Worm (Caenorhabditis elegans) whole organism, L4 larva: ENCODE results near the gene T25E4.2.
A peak's percentile ranks its signal among the peaks of the same experiment; 100 is the strongest.

Experiments
- Y105C5A.15 ChIP-seq: fragments of 200-800 bp; sonication (Bioruptor generic); IDR thresholded peaks from 2 replicates; pipeline ENCODE4 v1.3.6; 2022; ENCODE audit warnings: missing genetic modification characterization, missing compliant biosample characterization
- Y5F2A.4 ChIP-seq: fragments of 200-800 bp; sonication (Bioruptor generic); optimal IDR thresholded peaks from 2 replicates; lab custom pipeline; 2018; ENCODE audit warnings: mild to moderate bottlenecking, missing genetic modification characterization, missing compliant biosample characterization
- aha-1 ChIP-seq: fragments of 150-350 bp; peaks from one replicate; lab custom pipeline; 2014; ENCODE audit warnings: missing biosample characterization, missing genetic modification characterization
- ama-1 ChIP-seq: fragments of 150-350 bp; optimal IDR thresholded peaks from 2 replicates; lab custom pipeline; 2014; ENCODE audit warnings: inconsistent platforms, mixed read lengths
- ceh-44 ChIP-seq: fragments of 200-800 bp; sonication (Bioruptor generic); IDR thresholded peaks from 2 replicates; pipeline ENCODE4 v1.3.6; 2022; ENCODE audit warnings: missing genetic modification reagents, missing genetic modification characterization, missing compliant biosample characterization
- ceh-82 ChIP-seq: sonication (generic microtip); optimal IDR thresholded peaks from 2 replicates; lab custom pipeline; 2017; ENCODE audit warnings: missing biosample characterization, missing genetic modification characterization
- daf-12 ChIP-seq: fragments of 150-350 bp; optimal IDR thresholded peaks from 2 replicates; lab custom pipeline; 2014; ENCODE audit warnings: missing biosample characterization, missing genetic modification reagents, missing genetic modification characterization
- daf-16 ChIP-seq, 3 experiments: sonication (generic microtip); optimal IDR thresholded peaks; 2 replicates each; lab custom pipeline; 2016 to 2017; ENCODE audit warnings: missing genetic modification characterization in 3 of 3, missing genetic modification reagents in 3 of 3, mild to moderate bottlenecking in 2 of 3, missing compliant biosample characterization in 2 of 3, missing biosample characterization in 1 of 3, moderate library complexity in 1 of 3
- dmd-6 ChIP-seq: fragments of 200-800 bp; sonication (Bioruptor generic); IDR thresholded peaks from 2 replicates; pipeline ENCODE4 v1.3.6; 2022; ENCODE audit warnings: missing genetic modification reagents, missing genetic modification characterization, missing compliant biosample characterization
- dmd-9 ChIP-seq: fragments of 200-800 bp; sonication (Bioruptor generic); IDR thresholded peaks from 2 replicates; pipeline ENCODE4 v1.3.6; 2022; ENCODE audit warnings: missing genetic modification reagents, missing genetic modification characterization, missing compliant biosample characterization
- dpl-1 ChIP-seq: fragments of 150-350 bp; optimal IDR thresholded peaks from 2 replicates; lab custom pipeline; 2014; ENCODE audit warnings: missing biosample characterization, missing genetic modification reagents, missing genetic modification characterization
- duxl-1 ChIP-seq: sonication (generic microtip); optimal IDR thresholded peaks from 2 replicates; lab custom pipeline; 2016; ENCODE audit warnings: mild to moderate bottlenecking, missing genetic modification characterization, moderate library complexity, missing compliant biosample characterization; ENCODE audit not compliant: poor library complexity
- dve-1 ChIP-seq: sonication (generic microtip); optimal IDR thresholded peaks from 2 replicates; lab custom pipeline; 2017; ENCODE audit warnings: antibody characterized with exemption, mild to moderate bottlenecking, missing genetic modification characterization, missing compliant biosample characterization; ENCODE audit not compliant: insufficient read depth
- hif-1 ChIP-seq, 2 experiments: sonication (generic microtip); optimal IDR thresholded peaks; 2 replicates each; lab custom pipeline; 2016 to 2017; ENCODE audit warnings: missing compliant biosample characterization in 2 of 2, missing genetic modification characterization in 2 of 2, missing genetic modification reagents in 2 of 2, missing genotype in 2 of 2, mild to moderate bottlenecking in 1 of 2
- hlh-11 ChIP-seq: fragments of 200-800 bp; sonication (Bioruptor generic); optimal IDR thresholded peaks from 2 replicates; lab custom pipeline; 2018; ENCODE audit warnings: mild to moderate bottlenecking, missing genetic modification characterization, missing compliant biosample characterization
- hmg-1.1 ChIP-seq: fragments of 200-800 bp; sonication (Bioruptor generic); IDR thresholded peaks from 2 replicates; pipeline ENCODE4 v1.3.6; 2022; ENCODE audit warnings: missing genetic modification reagents, missing genetic modification characterization, missing compliant biosample characterization
- jun-1 ChIP-seq: fragments of 150-350 bp; optimal IDR thresholded peaks from 2 replicates; lab custom pipeline; 2014; ENCODE audit warnings: missing biosample characterization, missing genetic modification reagents, missing genetic modification characterization
- lin-38 ChIP-seq: fragments of 200-800 bp; sonication (Bioruptor generic); IDR thresholded peaks from 2 replicates; pipeline ENCODE4 v1.3.6; 2022; ENCODE audit warnings: missing genetic modification reagents, missing genetic modification characterization, missing compliant biosample characterization
- madf-9 ChIP-seq: fragments of 200-800 bp; sonication (Bioruptor generic); conservative IDR thresholded peaks from 2 replicates; pipeline ENCODE4 v1.3.6; 2022; ENCODE audit warnings: missing genetic modification reagents, missing genetic modification characterization, missing compliant biosample characterization
- mdl-1 ChIP-seq, 2 experiments: fragments of 150-350 bp in 1 of 2; sonication (generic microtip) in 1 of 2; optimal IDR thresholded peaks; 2 replicates each; lab custom pipeline; 2014 to 2017; ENCODE audit warnings: missing biosample characterization in 2 of 2, missing genetic modification characterization in 2 of 2
- mdt-29 ChIP-seq: fragments of 200-800 bp; sonication (Bioruptor generic); IDR thresholded peaks from 2 replicates; pipeline ENCODE4 v1.3.6; 2022; ENCODE audit warnings: missing genetic modification reagents, missing genetic modification characterization, missing compliant biosample characterization
- mep-1 ChIP-seq: fragments of 150-350 bp; sonication (generic microtip); optimal IDR thresholded peaks from 3 replicates; lab custom pipeline; 2014; ENCODE audit warnings: missing biosample characterization, missing genetic modification characterization
- mes-2 ChIP-seq: sonication (generic microtip); optimal IDR thresholded peaks from 2 replicates; lab custom pipeline; 2016; ENCODE audit warnings: missing genotype, mild to moderate bottlenecking, missing genetic modification characterization, missing compliant biosample characterization; ENCODE audit not compliant: poor library complexity, severe bottlenecking
- nhr-10 ChIP-seq: fragments of 150-350 bp; optimal IDR thresholded peaks from 2 replicates; lab custom pipeline; 2014; ENCODE audit warnings: missing biosample characterization, missing genetic modification characterization
- nhr-102 ChIP-seq: sonication (generic microtip); optimal IDR thresholded peaks from 2 replicates; lab custom pipeline; 2016; ENCODE audit warnings: mild to moderate bottlenecking, missing genetic modification characterization, moderate library complexity, missing compliant biosample characterization
- nhr-11 ChIP-seq: fragments of 150-350 bp; optimal IDR thresholded peaks from 2 replicates; lab custom pipeline; 2014; ENCODE audit warnings: missing biosample characterization, missing genetic modification characterization
- nhr-111 ChIP-seq: fragments of 200-800 bp; sonication (Bioruptor generic); optimal IDR thresholded peaks from 2 replicates; lab custom pipeline; 2018; ENCODE audit warnings: mild to moderate bottlenecking, missing genetic modification characterization, missing compliant biosample characterization
- nhr-25 ChIP-seq: sonication (generic microtip); optimal IDR thresholded peaks from 2 replicates; lab custom pipeline; 2017; ENCODE audit warnings: missing genetic modification characterization, mild to moderate bottlenecking, missing compliant biosample characterization, antibody characterized with exemption, moderate library complexity, borderline replicate concordance; ENCODE audit not compliant: insufficient read depth
- nhr-28 ChIP-seq: fragments of 150-350 bp; optimal IDR thresholded peaks from 2 replicates; lab custom pipeline; 2014; ENCODE audit warnings: missing biosample characterization, missing genetic modification characterization
- nhr-41 ChIP-seq: fragments of 200-800 bp; sonication (Bioruptor generic); IDR thresholded peaks from 2 replicates; pipeline ENCODE4 v1.3.6; 2022; ENCODE audit warnings: missing genetic modification reagents, missing genetic modification characterization, missing compliant biosample characterization
- nhr-77 ChIP-seq: fragments of 150-350 bp; optimal IDR thresholded peaks from 2 replicates; lab custom pipeline; 2014; ENCODE audit warnings: missing biosample characterization, missing genetic modification characterization
- set-16 ChIP-seq: fragments of 200-800 bp; sonication (Bioruptor generic); IDR thresholded peaks from 2 replicates; pipeline ENCODE4 v1.3.6; 2022; ENCODE audit warnings: missing genetic modification reagents, missing genetic modification characterization, missing compliant biosample characterization
- snpc-1.2 ChIP-seq: fragments of 200-800 bp; sonication (Bioruptor generic); IDR thresholded peaks from 2 replicates; pipeline ENCODE4 v1.3.6; 2022; ENCODE audit warnings: missing genetic modification reagents, missing genetic modification characterization, missing compliant biosample characterization
- snpc-4 ChIP-seq: fragments of 150-350 bp; optimal IDR thresholded peaks from 2 replicates; lab custom pipeline; 2014; ENCODE audit warnings: missing biosample characterization, missing genetic modification characterization
- tra-1 ChIP-seq: fragments of 200-800 bp; sonication (Bioruptor generic); IDR thresholded peaks from 2 replicates; pipeline ENCODE4 v1.3.6; 2022; ENCODE audit warnings: missing genetic modification reagents, missing genetic modification characterization, missing compliant biosample characterization
- unc-62 ChIP-seq, 3 experiments: fragments of 150-350 bp in 1 of 3; sonication (generic microtip); optimal IDR thresholded peaks in 2 of 3; peaks in 1 of 3; 1 replicate in 1 of 3; 2 replicates in 2 of 3; lab custom pipeline; 2014 to 2017; ENCODE audit warnings: missing biosample characterization in 3 of 3, missing genetic modification characterization in 3 of 3, missing genetic modification reagents in 3 of 3, missing genotype in 1 of 3
- vab-7 ChIP-seq: fragments of 200-800 bp; sonication (Bioruptor generic); IDR thresholded peaks from 2 replicates; pipeline ENCODE4 v1.3.6; 2022; ENCODE audit warnings: missing genetic modification reagents, missing genetic modification characterization, missing compliant biosample characterization
- zfp-2 ChIP-seq: sonication (generic microtip); optimal IDR thresholded peaks from 2 replicates; lab custom pipeline; 2016; ENCODE audit warnings: mild to moderate bottlenecking, missing genetic modification characterization, missing compliant biosample characterization
- zip-2 ChIP-seq: fragments of 150-350 bp; optimal IDR thresholded peaks from 2 replicates; lab custom pipeline; 2014; ENCODE audit warnings: missing biosample characterization, missing genetic modification characterization

T25E4.2 gene

ce11 chrII:5551517-5551916 lies 30.7 kb downstream of the T25E4.2 start, which contains the start of gene C17C3.5:
Gene C17C3.5 (plus strand): TSS chrII:5551817.
- TF ChIP-seq snpc-4 (tag; lab: Kevin White, UChicago) (no peak), dmd-6 (GFP tag; lab: Robert Waterston, UW) (no peak)

DNA sequence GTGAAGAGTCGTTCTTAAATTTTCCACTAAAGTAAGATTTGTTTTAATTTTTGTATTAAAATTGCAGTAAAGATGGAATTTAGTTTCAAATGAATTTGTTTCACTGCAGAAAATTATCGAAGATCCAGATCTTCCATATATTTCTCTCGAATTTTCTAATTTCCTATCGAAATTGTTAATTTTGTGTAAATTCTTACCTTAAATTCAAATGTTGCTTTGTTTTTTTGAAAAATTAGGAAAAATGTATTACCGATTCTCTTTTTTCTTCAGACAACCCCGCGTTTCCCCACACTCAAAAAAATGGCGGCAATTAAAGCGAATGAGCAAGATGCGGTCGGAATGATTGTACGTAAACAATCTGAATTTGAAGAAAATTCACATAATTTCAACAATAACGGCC lies 32.5 kb downstream of the T25E4.2 start, which contains the start of gene C17C3.6:
Gene C17C3.6 (plus strand): TSS at position 301 of the 400 bp plus-strand sequence.
- TF ChIP-seq Y105C5A.15 (no peak), nhr-77 (tag; lab: Kevin White, UChicago) (no peak), ceh-44 (GFP tag; lab: Robert Waterston, UW) (no peak), nhr-28 (tag; lab: Kevin White, UChicago) (no peak), daf-12 (tag; lab: Kevin White, UChicago) (no peak), nhr-102 (tag; lab: Kevin White, UChicago) (no peak)

- no peak for TF ChIP-seq daf-16 (GFP tag; optimal IDR thresholded peaks at IDR 0.05; lab: Kevin White, UChicago)
- TF ChIP-seq daf-16 (tag; optimal IDR thresholded peaks at IDR 0.05; lab: Kevin White, UChicago) = peak; percentile 2
- no peak for TF ChIP-seq jun-1 (tag; lab: Kevin White, UChicago)
- TF ChIP-seq dve-1 = peak; percentile 7
- no peak for TF ChIP-seq dmd-6 (GFP tag; lab: Robert Waterston, UW)
- TF ChIP-seq, all 104 proteins: peak for 2
These were observed 34.7 kb downstream of the T25E4.2 start, which contains the start of gene acdh-2 for ce11 chrII:5547442-5547894. Gene acdh-2 (minus strand): TSS chrII:5547492.

DNA sequence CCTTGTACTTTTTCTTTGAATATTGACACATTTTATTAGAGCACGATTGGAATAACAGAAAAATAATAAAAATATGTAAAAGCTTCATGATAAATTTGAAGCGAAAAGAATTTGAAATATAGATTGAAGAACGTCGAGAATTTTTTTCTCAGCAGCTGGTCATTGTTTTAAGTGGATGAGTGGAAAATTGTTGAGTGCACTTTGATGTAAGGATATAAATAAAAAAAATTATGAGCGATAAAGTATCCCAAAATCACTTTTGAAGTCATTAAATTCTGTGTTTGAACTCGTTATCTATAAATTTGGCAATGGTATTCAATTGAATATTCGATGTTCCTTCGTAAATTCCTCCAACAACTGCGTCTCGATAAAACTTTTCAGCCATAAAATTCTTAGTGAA lies 37.4 kb downstream of the T25E4.2 start, which contains the start of gene ins-13:
Gene ins-13 (minus strand): TSS at position 101 of the 400 bp plus-strand sequence.
- TF ChIP-seq zfp-2 (tag; lab: Kevin White, UChicago) = no peak

DNA sequence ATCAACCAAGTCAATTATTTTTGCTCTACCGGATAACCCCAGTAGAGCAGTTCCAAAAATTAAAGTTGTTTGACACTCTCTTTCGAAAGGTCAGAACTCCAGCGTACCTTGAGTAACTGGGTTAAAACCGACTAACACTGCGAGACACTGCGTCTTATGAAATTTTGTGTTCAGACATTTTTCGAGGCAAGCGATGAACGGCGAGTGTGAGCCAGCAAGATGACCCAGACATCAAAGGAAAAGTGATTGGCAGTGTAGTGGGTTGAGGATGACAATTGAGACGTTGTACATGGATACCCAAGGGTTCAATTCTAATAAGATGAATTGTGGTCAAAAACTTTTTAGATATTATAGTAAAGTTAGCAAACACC lies 38.1 kb downstream of the T25E4.2 start:
- TF ChIP-seq aha-1 (tag; lab: Kevin White, UChicago) (peak; percentile 48), snpc-1.2 (GFP tag; lab: Robert Waterston, UW) (no peak), nhr-25 (no peak), nhr-111 (GFP tag; lab: Kevin White, UChicago) (no peak), set-16 (GFP tag; lab: Robert Waterston, UW) (no peak), jun-1 (tag; lab: Kevin White, UChicago) (no peak), daf-16 (GFP tag; optimal IDR thresholded peaks at IDR 0.05; lab: Kevin White, UChicago) (peak in 1 of 2 experiments; percentile 76), daf-16 (tag; optimal IDR thresholded peaks at IDR 0.05; lab: Kevin White, UChicago) (peak; percentile 81), vab-7 (GFP tag; lab: Robert Waterston, UW) (peak; percentile 61), hlh-11 (tag; lab: Kevin White, UChicago) (peak; percentile 77), Y5F2A.4 (GFP tag; lab: Kevin White, UChicago) (no peak), dpl-1 (GFP tag; lab: Kevin White, UChicago) (peak; percentile 57), hif-1 (tag; optimal IDR thresholded peaks at IDR 0.05; lab: Kevin White, UChicago) (peak in 1 of 2 experiments; percentile 34), tra-1 (GFP tag; lab: Robert Waterston, UW) (no peak), snpc-4 (tag; lab: Kevin White, UChicago) (peak; percentile 92), nhr-11 (tag; lab: Kevin White, UChicago) (peak; percentile 62), unc-62 (GFP tag; optimal IDR thresholded peaks at IDR 0.05 in 1 of 2; lab: Kevin White, UChicago) (peak in 1 of 2 experiments; percentile 95), unc-62 (tag; optimal IDR thresholded peaks at IDR 0.05; lab: Kevin White, UChicago) (no peak), lin-38 (GFP tag; lab: Robert Waterston, UW) (0 out of 2 replicates have a peak, but pooled peaks have one; percentile 4), mep-1 (tag; lab: Kevin White, UChicago) (peak; percentile 76), mes-2 (tag; lab: Kevin White, UChicago) (peak; percentile 81), dmd-9 (GFP tag; lab: Robert Waterston, UW) (peak; percentile 62; the same call in 1 of the 2 replicates), nhr-28 (tag; lab: Kevin White, UChicago) (peak; percentile 71), nhr-102 (tag; lab: Kevin White, UChicago) (peak; percentile 10), madf-9 (peak; percentile 63; the same call in 1 of the 2 replicates), nhr-10 (tag; lab: Kevin White, UChicago) (peak; percentile 72), ama-1 (lab: Kevin White, UChicago) (peak; percentile 99), mdl-1 (tag; optimal IDR thresholded peaks at IDR 0.05; lab: Kevin White, UChicago) (peak in 1 of 2 experiments; percentile 45), hmg-1.1 (GFP tag; lab: Robert Waterston, UW) (peak; percentile 8; the same call in 1 of the 2 replicates), ceh-82 (tag; lab: Kevin White, UChicago) (no peak), ceh-44 (GFP tag; lab: Robert Waterston, UW) (no peak), zip-2 (tag; lab: Kevin White, UChicago) (no peak), nhr-41 (GFP tag; lab: Robert Waterston, UW) (peak; percentile 46; the same call in 1 of the 2 replicates), duxl-1 (tag; lab: Kevin White, UChicago) (peak; percentile 46), mdt-29 (GFP tag; lab: Robert Waterston, UW) (peak; percentile 97)
